Fruit fly (Drosophila melanogaster) whole organism, prepupa: Measurements from ENCODE around the gene CG18754.

ENCODE experiments used
- CG10669 ChIP-seq: fragments of 200-800 bp; sonication (Bioruptor generic); optimal IDR thresholded peaks from 3 replicates; lab custom pipeline; 2018; ENCODE audit warnings: missing biosample characterization, mild to moderate bottlenecking, missing genetic modification characterization, moderate library complexity
- CG15336 ChIP-seq: fragments of 200-800 bp; sonication (Bioruptor generic); IDR thresholded peaks from 2 replicates; pipeline ENCODE4 v1.3.6; 2022; ENCODE audit warnings: missing biosample characterization, missing genetic modification characterization
- CG1621 ChIP-seq: fragments of 200-800 bp; sonication (Bioruptor generic); optimal IDR thresholded peaks from 3 replicates; lab custom pipeline; 2018; ENCODE audit warnings: missing biosample characterization, mild to moderate bottlenecking, missing genetic modification characterization
- CG16779 ChIP-seq: fragments of 200-800 bp; sonication (Bioruptor generic); optimal IDR thresholded peaks from 3 replicates; lab custom pipeline; 2017; ENCODE audit warnings: missing biosample characterization, mild to moderate bottlenecking, missing genetic modification characterization
- CG3032 ChIP-seq: fragments of 200-800 bp; optimal IDR thresholded peaks from 2 replicates; lab custom pipeline; 2019; ENCODE audit warnings: missing biosample characterization, mild to moderate bottlenecking, missing genetic modification characterization, moderate library complexity
- CG31627 ChIP-seq: fragments of 200-800 bp; sonication (Bioruptor generic); optimal IDR thresholded peaks from 3 replicates; lab custom pipeline; 2016; ENCODE audit warnings: missing biosample characterization, missing genetic modification characterization
- CG32006 ChIP-seq: fragments of 200-800 bp; sonication (Bioruptor generic); optimal IDR thresholded peaks from 3 replicates; lab custom pipeline; 2017; ENCODE audit warnings: missing biosample characterization, mild to moderate bottlenecking, missing genetic modification characterization
- CG34406 ChIP-seq: fragments of 200-800 bp; sonication (Bioruptor generic); optimal IDR thresholded peaks from 3 replicates; lab custom pipeline; 2016; ENCODE audit warnings: missing biosample characterization, missing genetic modification characterization
- CG3919 ChIP-seq: fragments of 200-800 bp; sonication (Bioruptor generic); optimal IDR thresholded peaks from 3 replicates; lab custom pipeline; 2016; ENCODE audit warnings: missing biosample characterization, missing genetic modification characterization
- CG4318 ChIP-seq: fragments of 200-800 bp; sonication (Bioruptor generic); optimal IDR thresholded peaks from 3 replicates; lab custom pipeline; 2017; ENCODE audit warnings: missing biosample characterization, mild to moderate bottlenecking, missing genetic modification characterization
- CG6163 ChIP-seq: fragments of 200-800 bp; sonication (Bioruptor generic); IDR thresholded peaks from 3 replicates; pipeline ENCODE4 v1.3.6; 2022; ENCODE audit warnings: missing biosample characterization, missing genetic modification characterization
- CG6276 ChIP-seq: fragments of 200-800 bp; sonication (Bioruptor generic); optimal IDR thresholded peaks from 2 replicates; lab custom pipeline; 2017; ENCODE audit warnings: missing biosample characterization, mild to moderate bottlenecking, missing genetic modification characterization
- CG6808 ChIP-seq: fragments of 200-800 bp; sonication (Bioruptor generic); optimal IDR thresholded peaks from 3 replicates; lab custom pipeline; 2017; ENCODE audit warnings: missing biosample characterization, missing genetic modification characterization, mild to moderate bottlenecking, moderate library complexity, missing genetic modification reagents
- CG6854 ChIP-seq: fragments of 200-800 bp; sonication (Bioruptor generic); optimal IDR thresholded peaks from 2 replicates; lab custom pipeline; 2017; ENCODE audit warnings: missing biosample characterization, mild to moderate bottlenecking, missing genetic modification characterization
- CG8119 ChIP-seq: fragments of 200-800 bp; sonication (Bioruptor generic); IDR thresholded peaks from 3 replicates; pipeline ENCODE4 v1.3.6; 2022; ENCODE audit warnings: missing biosample characterization, missing genetic modification characterization
- CG8319 ChIP-seq: fragments of 200-800 bp; sonication (Bioruptor generic); optimal IDR thresholded peaks from 3 replicates; lab custom pipeline; 2016; ENCODE audit warnings: missing biosample characterization, missing genetic modification characterization
- CG9139 ChIP-seq: fragments of 200-800 bp; sonication (Bioruptor generic); optimal IDR thresholded peaks from 3 replicates; lab custom pipeline; 2017; ENCODE audit warnings: missing biosample characterization, mild to moderate bottlenecking, missing genetic modification characterization
- Eip75B ChIP-seq: fragments of 200-800 bp; sonication (Bioruptor generic); optimal IDR thresholded peaks from 3 replicates; lab custom pipeline; 2016; ENCODE audit warnings: missing biosample characterization, missing genetic modification characterization
- Eip78C ChIP-seq: fragments of 200-800 bp; sonication (Bioruptor generic); peaks from one replicate; lab custom pipeline; 2016; ENCODE audit warnings: missing biosample characterization, missing genetic modification characterization
- Ets21C ChIP-seq: fragments of 200-800 bp; sonication (Bioruptor generic); optimal IDR thresholded peaks from 3 replicates; lab custom pipeline; 2016; ENCODE audit warnings: missing biosample characterization, missing genetic modification characterization
- Ets96B ChIP-seq: fragments of 200-800 bp; optimal IDR thresholded peaks from 2 replicates; lab custom pipeline; 2019; ENCODE audit warnings: missing biosample characterization, mild to moderate bottlenecking, missing genetic modification characterization, moderate library complexity
- Hr38 ChIP-seq: sonication (Bioruptor generic); optimal IDR thresholded peaks from 2 replicates; lab custom pipeline; 2016; ENCODE audit warnings: missing biosample characterization, missing genetic modification characterization
- Hr39 ChIP-seq: fragments of 200-800 bp; sonication (Bioruptor generic); optimal IDR thresholded peaks from 2 replicates; lab custom pipeline; 2016; ENCODE audit warnings: missing biosample characterization, missing genetic modification characterization
- Hr4 ChIP-seq: fragments of 200-800 bp; sonication (Bioruptor generic); optimal IDR thresholded peaks from 3 replicates; lab custom pipeline; 2016; ENCODE audit warnings: missing biosample characterization, missing genetic modification characterization
- Lpt ChIP-seq: fragments of 200-800 bp; sonication (Bioruptor generic); optimal IDR thresholded peaks from 3 replicates; lab custom pipeline; 2016; ENCODE audit warnings: missing biosample characterization, missing genetic modification characterization
- Met ChIP-seq: fragments of 200-800 bp; sonication (Bioruptor generic); optimal IDR thresholded peaks from 3 replicates; lab custom pipeline; 2016; ENCODE audit warnings: missing biosample characterization, missing genetic modification characterization
- OdsH ChIP-seq: fragments of 200-800 bp; sonication (Bioruptor generic); optimal IDR thresholded peaks from 3 replicates; lab custom pipeline; 2016; ENCODE audit warnings: missing biosample characterization, missing genetic modification characterization
- Smox ChIP-seq: fragments of 200-800 bp; sonication (Bioruptor generic); optimal IDR thresholded peaks from 3 replicates; lab custom pipeline; 2016; ENCODE audit warnings: missing biosample characterization, missing genetic modification characterization
- Sox102F ChIP-seq: fragments of 200-800 bp; sonication (Bioruptor generic); optimal IDR thresholded peaks from 2 replicates; lab custom pipeline; 2016; ENCODE audit warnings: missing biosample characterization, mild to moderate bottlenecking, missing genetic modification characterization
- Sox14 ChIP-seq: fragments of 200-800 bp; sonication (Bioruptor generic); optimal IDR thresholded peaks from 3 replicates; lab custom pipeline; 2016; ENCODE audit warnings: missing biosample characterization, missing genetic modification characterization
- Sox15 ChIP-seq: fragments of 200-800 bp; sonication (Bioruptor generic); optimal IDR thresholded peaks from 3 replicates; lab custom pipeline; 2016; ENCODE audit warnings: missing biosample characterization, missing genetic modification characterization
- achi ChIP-seq: fragments of 200-800 bp; sonication (Bioruptor generic); optimal IDR thresholded peaks from 3 replicates; lab custom pipeline; 2016; ENCODE audit warnings: missing biosample characterization, missing genetic modification characterization
- acj6 ChIP-seq: fragments of 200-800 bp; sonication (Bioruptor generic); optimal IDR thresholded peaks from 3 replicates; lab custom pipeline; 2016; ENCODE audit warnings: missing biosample characterization, missing genetic modification characterization
- cyc ChIP-seq: fragments of 200-800 bp; sonication (Bioruptor generic); optimal IDR thresholded peaks from 3 replicates; lab custom pipeline; 2016; ENCODE audit warnings: missing biosample characterization, missing genetic modification characterization
- dac ChIP-seq: fragments of 200-800 bp; sonication (Bioruptor generic); optimal IDR thresholded peaks from 2 replicates; lab custom pipeline; 2017; ENCODE audit warnings: missing biosample characterization, mild to moderate bottlenecking, missing genetic modification characterization
- dsx ChIP-seq: fragments of 200-800 bp; optimal IDR thresholded peaks from 3 replicates; lab custom pipeline; 2019; ENCODE audit warnings: missing biosample characterization, mild to moderate bottlenecking, missing genetic modification characterization, moderate library complexity; ENCODE audit not compliant: poor library complexity, severe bottlenecking
- eg ChIP-seq: fragments of 200-800 bp; sonication (Bioruptor generic); IDR thresholded peaks from 3 replicates; pipeline ENCODE4 v1.3.6; 2022; ENCODE audit warnings: missing biosample characterization, missing genetic modification characterization
- esn ChIP-seq: fragments of 200-800 bp; sonication (Bioruptor generic); optimal IDR thresholded peaks from 2 replicates; lab custom pipeline; 2016; ENCODE audit warnings: missing biosample characterization, mild to moderate bottlenecking, missing genetic modification characterization, moderate library complexity
- fd85E ChIP-seq: fragments of 200-800 bp; sonication (Bioruptor generic); optimal IDR thresholded peaks from 3 replicates; lab custom pipeline; 2016; ENCODE audit warnings: missing biosample characterization, missing genetic modification characterization
- fkh ChIP-seq: fragments of 200-800 bp; sonication (Bioruptor generic); optimal IDR thresholded peaks from 3 replicates; lab custom pipeline; 2017; ENCODE audit warnings: missing biosample characterization, mild to moderate bottlenecking, missing genetic modification characterization, moderate library complexity
- net ChIP-seq: fragments of 200-800 bp; sonication (Bioruptor generic); optimal IDR thresholded peaks from 3 replicates; lab custom pipeline; 2016; ENCODE audit warnings: missing biosample characterization, missing genetic modification characterization
- pdm3 ChIP-seq: fragments of 200-800 bp; sonication (Bioruptor generic); optimal IDR thresholded peaks from 3 replicates; lab custom pipeline; 2016; ENCODE audit warnings: missing biosample characterization, missing genetic modification characterization
- salr ChIP-seq, 2 experiments: fragments of 200-800 bp; sonication (Bioruptor generic); optimal IDR thresholded peaks; 3 replicates each; lab custom pipeline; 2016 to 2018; ENCODE audit warnings: missing biosample characterization in 2 of 2, missing genetic modification characterization in 2 of 2, mild to moderate bottlenecking in 1 of 2
- ss ChIP-seq, 2 experiments: fragments of 200-800 bp; sonication (Bioruptor generic); optimal IDR thresholded peaks; 2 replicates in 1 of 2; 3 replicates in 1 of 2; lab custom pipeline; 2017 to 2018; ENCODE audit warnings: mild to moderate bottlenecking in 2 of 2, missing biosample characterization in 2 of 2, missing genetic modification characterization in 2 of 2, moderate library complexity in 1 of 2
- svp ChIP-seq: fragments of 200-800 bp; sonication (Bioruptor generic); peaks from one replicate; lab custom pipeline; 2016; ENCODE audit warnings: missing biosample characterization, missing genetic modification characterization
- vri ChIP-seq: fragments of 200-800 bp; sonication (Bioruptor generic); optimal IDR thresholded peaks from 3 replicates; lab custom pipeline; 2016; ENCODE audit warnings: missing biosample characterization, mild to moderate bottlenecking, missing genetic modification characterization

CG18754 gene

DNA sequence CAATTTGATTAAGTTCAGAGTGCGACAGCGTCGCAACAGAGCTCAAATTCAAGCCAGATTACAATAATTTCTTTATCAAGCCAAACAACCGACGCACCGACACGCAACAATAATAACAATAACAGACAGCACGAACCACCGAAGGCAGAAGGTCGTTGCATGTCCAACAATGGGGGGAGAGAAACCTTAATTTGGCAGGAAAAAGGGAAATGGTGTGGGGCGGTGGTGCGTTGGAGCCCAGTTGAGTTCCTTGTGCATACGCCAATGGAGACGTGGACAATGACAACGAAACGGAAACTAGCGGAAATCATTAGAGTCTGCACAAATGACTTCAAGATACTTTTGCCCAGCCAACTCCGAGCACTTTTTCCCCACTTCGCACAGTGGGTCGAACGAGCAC is 44.3 kb upstream of the CG18754 start:
- TF ChIP-seq CG6163 (GFP tag; lab: Robert Waterston, UW) = no peak
- no peak for TF ChIP-seq cyc
- no peak for TF ChIP-seq Met (GFP tag; lab: Kevin White, UChicago)
- no peak for TF ChIP-seq Hr39 (GFP tag; lab: Kevin White, UChicago)
- no peak for TF ChIP-seq Lpt (GFP tag; lab: Kevin White, UChicago)
- TF ChIP-seq svp (GFP tag; lab: Kevin White, UChicago) = peak; percentile 51
- no peak for TF ChIP-seq CG34406 (GFP tag; lab: Kevin White, UChicago)

DNA sequence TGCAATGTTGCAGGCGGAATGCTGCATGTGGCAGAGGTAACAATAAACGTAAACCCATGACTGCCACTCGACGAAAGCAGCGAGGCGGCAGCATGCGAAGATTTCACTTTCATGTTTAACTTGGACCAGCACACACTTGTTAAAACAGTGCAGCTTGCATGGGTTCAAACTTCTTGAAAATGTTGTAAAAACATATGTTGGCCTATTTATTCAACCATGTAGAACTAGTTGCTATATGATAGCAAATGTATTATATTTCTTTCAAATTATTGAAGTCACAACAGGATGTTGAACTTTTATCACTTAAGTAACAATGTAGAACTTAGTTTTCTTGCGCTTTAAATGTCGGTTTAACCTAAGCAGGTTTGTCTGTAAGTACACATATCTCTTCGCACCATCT is 41.0 kb upstream of the CG18754 start:
- TF ChIP-seq CG6163 (GFP tag; lab: Robert Waterston, UW) (no peak), CG32006 (peak; percentile 31), Eip78C (GFP tag; lab: Kevin White, UChicago) (peak; percentile 82), fkh (GFP tag; lab: Kevin White, UChicago) (no peak), Hr4 (peak; percentile 27), Met (GFP tag; lab: Kevin White, UChicago) (no peak), CG15336 (GFP tag; lab: Robert Waterston, UW) (0 out of 2 replicates have a peak, but pooled peaks have one; percentile 28)

dm6 chr3R:23646183-23646582 is 37.7 kb upstream of the CG18754 start:
- TF ChIP-seq Sox102F (GFP tag; lab: Kevin White, UChicago) (peak; percentile 73), pdm3 (GFP tag; lab: Kevin White, UChicago) (peak; percentile 84), fd85E (GFP tag; lab: Kevin White, UChicago) (no peak), Smox (peak; percentile 66), CG6276 (GFP tag; lab: Kevin White, UChicago) (peak; percentile 88), CG8319 (peak; percentile 63), eg (GFP tag; lab: Robert Waterston, UW) (peak; percentile 93), CG6808 (peak; percentile 40), cyc (peak; percentile 72), Met (GFP tag; lab: Kevin White, UChicago) (peak; percentile 73), CG10669 (peak; percentile 68), net (GFP tag; lab: Kevin White, UChicago) (peak; percentile 86), CG9139 (GFP tag; lab: Kevin White, UChicago) (no peak), acj6 (peak; percentile 84), ss (GFP tag; optimal IDR thresholded peaks at IDR 0.05; lab: Kevin White, UChicago) (peak in 1 of 2 experiments; percentile 11), CG3032 (tag; lab: Kevin White, UChicago) (peak; percentile 46), dsx (GFP tag; lab: Kevin White, UChicago) (peak; percentile 48), Eip75B (GFP tag; lab: Kevin White, UChicago) (peak; percentile 76), salr (GFP tag; optimal IDR thresholded peaks at IDR 0.05; lab: Kevin White, UChicago) (peak; percentile 53 to 61), Hr38 (GFP tag; lab: Kevin White, UChicago) (peak; percentile 81), Sox15 (GFP tag; lab: Kevin White, UChicago) (peak; percentile 63), Hr39 (GFP tag; lab: Kevin White, UChicago) (peak; percentile 80), Ets21C (GFP tag; lab: Kevin White, UChicago) (peak; percentile 68), CG34406 (GFP tag; lab: Kevin White, UChicago) (peak; percentile 68), OdsH (GFP tag; lab: Kevin White, UChicago) (peak; percentile 88), CG16779 (tag; lab: Kevin White, UChicago) (peak; percentile 18), CG3919 (GFP tag; lab: Kevin White, UChicago) (peak; percentile 87), CG1621 (tag; lab: Kevin White, UChicago) (peak; percentile 49), Lpt (GFP tag; lab: Kevin White, UChicago) (peak; percentile 81), Ets96B (tag; lab: Kevin White, UChicago) (peak; percentile 62), achi (GFP tag; lab: Kevin White, UChicago) (peak; percentile 80), CG15336 (GFP tag; lab: Robert Waterston, UW) (peak; percentile 94), CG31627 (GFP tag; lab: Kevin White, UChicago) (peak; percentile 74), CG6854 (no peak), CG8119 (peak; percentile 92), esn (peak; percentile 70), dac (GFP tag; lab: Kevin White, UChicago) (peak; percentile 79), svp (GFP tag; lab: Kevin White, UChicago) (peak; percentile 89), CG4318 (GFP tag; lab: Kevin White, UChicago) (peak; percentile 85), CG32006 (peak; percentile 88), Eip78C (GFP tag; lab: Kevin White, UChicago) (peak; percentile 93), Sox14 (GFP tag; lab: Kevin White, UChicago) (peak; percentile 78), vri (GFP tag; lab: Kevin White, UChicago) (peak; percentile 36)
